Fruit fly (Drosophila melanogaster) whole organism, wandering third instar larva: ENCODE results near the gene Alh.

Source experiments
- Jra ChIP-seq: sonication (Bioruptor generic); optimal IDR thresholded peaks from 2 replicates; lab custom pipeline; 2016; ENCODE audit warnings: missing biosample characterization, missing genetic modification characterization
- Myc ChIP-seq: fragments of >200 bp; optimal IDR thresholded peaks from 2 replicates; lab custom pipeline; 2017
- dl ChIP-seq, 2 experiments: fragments of 175-275, 200-275 bp in 1 of 2; fragments of 200-275 bp in 1 of 2; sonication (Bioruptor generic); optimal IDR thresholded peaks; lab custom pipeline; 2018; ENCODE audit warnings: mild to moderate bottlenecking in 2 of 2, missing biosample characterization in 2 of 2, missing genetic modification characterization in 2 of 2, moderate library complexity in 2 of 2; ENCODE audit not compliant: partially characterized antibody in 2 of 2, insufficient read depth in 1 of 2
- foxo ChIP-seq, 2 experiments: fragments of 200-800 bp; sonication (Bioruptor generic); optimal IDR thresholded peaks; 2 replicates in 1 of 2; 3 replicates in 1 of 2; lab custom pipeline; 2016 to 2017; ENCODE audit warnings: missing biosample characterization in 2 of 2, missing genetic modification characterization in 2 of 2
- fru ChIP-seq: fragments of 200-800 bp; sonication (Bioruptor generic); optimal IDR thresholded peaks from 3 replicates; lab custom pipeline; 2016; ENCODE audit warnings: missing biosample characterization, mild to moderate bottlenecking, missing genetic modification characterization
- lola ChIP-seq: fragments of >200 bp; optimal IDR thresholded peaks from 2 replicates; lab custom pipeline; 2017; ENCODE audit warnings: missing biosample characterization, missing genetic modification characterization
- pan ChIP-seq: fragments of >200 bp; optimal IDR thresholded peaks from 2 replicates; lab custom pipeline; 2017
- psq ChIP-seq: fragments of 200-800 bp; sonication (Bioruptor generic); optimal IDR thresholded peaks from 3 replicates; lab custom pipeline; 2017; ENCODE audit warnings: missing biosample characterization, mild to moderate bottlenecking, missing genetic modification characterization, moderate library complexity
- sv ChIP-seq: fragments of 200-800 bp; sonication (Bioruptor generic); optimal IDR thresholded peaks from 3 replicates; lab custom pipeline; 2016; ENCODE audit warnings: missing biosample characterization, missing genetic modification characterization
- usp ChIP-seq: fragments of >200 bp; optimal IDR thresholded peaks from 2 replicates; lab custom pipeline; 2017; ENCODE audit warnings: missing biosample characterization, missing genetic modification characterization

- no peak for TF ChIP-seq Jra (GFP tag; lab: Kevin White, UChicago)
- no peak for TF ChIP-seq usp
- no peak for TF ChIP-seq dl (GFP tag; optimal IDR thresholded peaks at IDR 0.05; lab: Kevin White, UChicago; ENCODE audit: insufficient read depth in 1 of 2, partially characterized antibody in 2 of 2)
- no peak for TF ChIP-seq sv
- TF ChIP-seq pan (lab: Kevin White, UChicago): no peak
- TF ChIP-seq lola (GFP tag; lab: Kevin White, UChicago): no peak
- TF ChIP-seq Myc (lab: Kevin White, UChicago): no peak
- no peak for TF ChIP-seq fru (GFP tag; lab: Kevin White, UChicago)
- no peak for TF ChIP-seq psq (GFP tag; lab: Kevin White, UChicago)
- TF ChIP-seq foxo (GFP tag; optimal IDR thresholded peaks at IDR 0.05; lab: Kevin White, UChicago): no peak
Observed at dm6 chr3R:7060467-7060866, 63.5 kb downstream of the Alh start, which contains the start of gene djl.
